Worm (Caenorhabditis elegans) whole organism, L2 larva: Measurements from ENCODE around the gene F15D4.6.
A peak's percentile ranks its signal among the peaks of the same experiment; 100 is the strongest.

ENCODE experiments used
- C34F6.9 ChIP-seq: fragments of 150-350 bp; optimal IDR thresholded peaks from 2 replicates; lab custom pipeline; 2014; ENCODE audit warnings: missing biosample characterization, missing genetic modification characterization
- F13H6.1 ChIP-seq: sonication (generic microtip); optimal IDR thresholded peaks from 2 replicates; lab custom pipeline; 2016; ENCODE audit warnings: missing genetic modification characterization, missing compliant biosample characterization
- R02D3.7 ChIP-seq: fragments of 150-350 bp; optimal IDR thresholded peaks from 2 replicates; lab custom pipeline; 2014; ENCODE audit warnings: missing biosample characterization, missing genetic modification characterization
- Y55F3AM.14 ChIP-seq: fragments of 200-800 bp; sonication (Bioruptor generic); optimal IDR thresholded peaks from 2 replicates; lab custom pipeline; 2018; ENCODE audit warnings: mild to moderate bottlenecking, missing genetic modification characterization, missing compliant biosample characterization
- ZK546.5 ChIP-seq: sonication (generic microtip); optimal IDR thresholded peaks from 2 replicates; lab custom pipeline; 2017; ENCODE audit warnings: missing biosample characterization, missing genetic modification characterization
- alr-1 ChIP-seq: fragments of 150-350 bp; optimal IDR thresholded peaks from 2 replicates; lab custom pipeline; 2014; ENCODE audit warnings: missing biosample characterization, missing genetic modification characterization
- aly-2 ChIP-seq: fragments of 150-350 bp; optimal IDR thresholded peaks from 2 replicates; lab custom pipeline; 2014; ENCODE audit warnings: missing biosample characterization, missing genetic modification characterization
- ama-1 ChIP-seq: fragments of 150-350 bp; optimal IDR thresholded peaks from 2 replicates; lab custom pipeline; 2018; ENCODE audit warnings: inconsistent platforms
- ceh-16 ChIP-seq: fragments of 150-350 bp; optimal IDR thresholded peaks from 2 replicates; lab custom pipeline; 2014; ENCODE audit warnings: missing biosample characterization, missing genetic modification characterization
- ceh-82 ChIP-seq: fragments of 150-350 bp; optimal IDR thresholded peaks from 2 replicates; lab custom pipeline; 2014; ENCODE audit warnings: missing biosample characterization, missing genetic modification characterization
- crh-2 ChIP-seq: sonication (generic microtip); optimal IDR thresholded peaks from 2 replicates; lab custom pipeline; 2017; ENCODE audit warnings: missing biosample characterization, missing genetic modification characterization
- dmd-4 ChIP-seq: sonication (generic microtip); optimal IDR thresholded peaks from 2 replicates; lab custom pipeline; 2017; ENCODE audit warnings: missing biosample characterization, missing genetic modification characterization
- egl-27 ChIP-seq: sonication (generic microtip); optimal IDR thresholded peaks from 3 replicates; lab custom pipeline; 2017; ENCODE audit warnings: missing biosample characterization, missing genetic modification reagents, missing genetic modification characterization
- elt-1 ChIP-seq: fragments of 150-350 bp; optimal IDR thresholded peaks from 2 replicates; lab custom pipeline; 2014; ENCODE audit warnings: missing biosample characterization, missing genetic modification characterization
- elt-3 ChIP-seq: sonication (generic microtip); optimal IDR thresholded peaks from 2 replicates; lab custom pipeline; 2017; ENCODE audit warnings: missing biosample characterization, missing genetic modification characterization
- fos-1 ChIP-seq: fragments of 150-350 bp; optimal IDR thresholded peaks from 2 replicates; lab custom pipeline; 2014; ENCODE audit warnings: missing biosample characterization, missing genetic modification characterization
- lin-11 ChIP-seq: fragments of 150-350 bp; sonication (generic microtip); optimal IDR thresholded peaks from 2 replicates; lab custom pipeline; 2014; ENCODE audit warnings: missing biosample characterization, missing genetic modification characterization, inconsistent platforms, mixed read lengths
- lin-13 ChIP-seq: fragments of 150-350 bp; optimal IDR thresholded peaks from 2 replicates; lab custom pipeline; 2014; ENCODE audit warnings: missing biosample characterization, missing genetic modification reagents, missing genetic modification characterization
- mab-5 ChIP-seq: fragments of 150-350 bp; optimal IDR thresholded peaks from 2 replicates; lab custom pipeline; 2014; ENCODE audit warnings: missing biosample characterization, missing genetic modification characterization
- mbf-1 ChIP-seq: sonication (generic microtip); optimal IDR thresholded peaks from 2 replicates; lab custom pipeline; 2017; ENCODE audit warnings: missing biosample characterization, missing genetic modification characterization
- nhr-10 ChIP-seq: sonication (generic microtip); optimal IDR thresholded peaks from 2 replicates; lab custom pipeline; 2017; ENCODE audit warnings: missing biosample characterization, missing genetic modification characterization
- nhr-11 ChIP-seq: fragments of 150-350 bp; optimal IDR thresholded peaks from 2 replicates; lab custom pipeline; 2014; ENCODE audit warnings: missing biosample characterization, missing genetic modification characterization
- nhr-12 ChIP-seq: fragments of 150-350 bp; optimal IDR thresholded peaks from 2 replicates; lab custom pipeline; 2014; ENCODE audit warnings: missing biosample characterization, missing genetic modification characterization
- nhr-129 ChIP-seq: fragments of 150-350 bp; optimal IDR thresholded peaks from 2 replicates; lab custom pipeline; 2014; ENCODE audit warnings: missing biosample characterization, missing genetic modification characterization
- nhr-21 ChIP-seq: fragments of 150-350 bp; optimal IDR thresholded peaks from 2 replicates; lab custom pipeline; 2014; ENCODE audit warnings: missing biosample characterization, missing genetic modification characterization
- nhr-23 ChIP-seq: fragments of 150-350 bp; optimal IDR thresholded peaks from 2 replicates; lab custom pipeline; 2014; ENCODE audit warnings: missing biosample characterization, missing genetic modification reagents, missing genetic modification characterization
- nhr-237 ChIP-seq: fragments of 150-350 bp; optimal IDR thresholded peaks from 2 replicates; lab custom pipeline; 2014; ENCODE audit warnings: missing biosample characterization, missing genetic modification characterization
- nhr-25 ChIP-seq: fragments of 150-350 bp; sonication (generic microtip); optimal IDR thresholded peaks from 3 replicates; lab custom pipeline; 2014; ENCODE audit warnings: missing biosample characterization, missing genetic modification characterization
- nhr-6 ChIP-seq: fragments of 150-350 bp; optimal IDR thresholded peaks from 2 replicates; lab custom pipeline; 2014; ENCODE audit warnings: missing biosample characterization, missing genetic modification characterization
- nhr-77 ChIP-seq: fragments of 150-350 bp; optimal IDR thresholded peaks from 2 replicates; lab custom pipeline; 2014; ENCODE audit warnings: missing biosample characterization, missing genetic modification characterization
- peb-1 ChIP-seq: fragments of 150-350 bp; optimal IDR thresholded peaks from 2 replicates; lab custom pipeline; 2014; ENCODE audit warnings: missing biosample characterization, missing genetic modification characterization
- skn-1 ChIP-seq: sonication (generic microtip); optimal IDR thresholded peaks from 2 replicates; lab custom pipeline; 2017; ENCODE audit warnings: missing biosample characterization, missing genetic modification characterization
- sma-3 ChIP-seq: sonication (generic microtip); optimal IDR thresholded peaks from 2 replicates; lab custom pipeline; 2016; ENCODE audit warnings: missing genetic modification reagents, missing genetic modification characterization, missing compliant biosample characterization
- sma-9 ChIP-seq, 2 experiments: fragments of 150-350 bp in 1 of 2; sonication (generic microtip) in 1 of 2; optimal IDR thresholded peaks; 2 replicates each; lab custom pipeline; 2014 to 2016; ENCODE audit warnings: missing genetic modification characterization in 2 of 2, mild to moderate bottlenecking in 1 of 2, missing biosample characterization in 1 of 2, missing compliant biosample characterization in 1 of 2, missing genetic modification reagents in 1 of 2, moderate library complexity in 1 of 2
- snpc-4 ChIP-seq: fragments of 150-350 bp; optimal IDR thresholded peaks from 2 replicates; lab custom pipeline; 2014; ENCODE audit warnings: missing biosample characterization, missing genetic modification characterization
- unc-55 ChIP-seq: fragments of 150-350 bp; sonication (generic microtip); optimal IDR thresholded peaks from 3 replicates; lab custom pipeline; 2014; ENCODE audit warnings: missing biosample characterization, missing genetic modification reagents, missing genetic modification characterization
- ztf-1 ChIP-seq: fragments of 200-800 bp; sonication (Bioruptor generic); conservative IDR thresholded peaks from 2 replicates; pipeline ENCODE4 v1.3.6; 2022; ENCODE audit warnings: missing genetic modification characterization, missing compliant biosample characterization
- ztf-11 ChIP-seq: sonication (generic microtip); optimal IDR thresholded peaks from 2 replicates; lab custom pipeline; 2017; ENCODE audit warnings: missing biosample characterization, missing genetic modification characterization
- ztf-4 ChIP-seq: fragments of 150-350 bp; optimal IDR thresholded peaks from 2 replicates; lab custom pipeline; 2014; ENCODE audit warnings: missing biosample characterization, missing genetic modification characterization

The F15D4.6 gene

ce11 chrII:13237829-13238404, 11.1 kb upstream of the F15D4.6 start, which contains the start of gene romo-1 (continued):
- TF ChIP-seq R02D3.7 (peak; percentile 19), ZK546.5 (peak; percentile 1), ztf-4 (peak; percentile 22), ztf-11 (no peak), nhr-6 (peak; percentile 49), snpc-4 (tag; lab: Kevin White, UChicago) (peak; percentile 64), elt-3 (no peak), crh-2 (peak; percentile 86), nhr-21 (tag; lab: Kevin White, UChicago) (no peak), nhr-25 (tag; lab: Kevin White, UChicago) (peak; percentile 56), skn-1 (tag; lab: Kevin White, UChicago) (no peak), ztf-1 (GFP tag; lab: Robert Waterston, UW) (no peak), lin-13 (GFP tag; lab: Kevin White, UChicago) (peak; percentile 64), ceh-16 (tag; lab: Kevin White, UChicago) (no peak)

DNA sequence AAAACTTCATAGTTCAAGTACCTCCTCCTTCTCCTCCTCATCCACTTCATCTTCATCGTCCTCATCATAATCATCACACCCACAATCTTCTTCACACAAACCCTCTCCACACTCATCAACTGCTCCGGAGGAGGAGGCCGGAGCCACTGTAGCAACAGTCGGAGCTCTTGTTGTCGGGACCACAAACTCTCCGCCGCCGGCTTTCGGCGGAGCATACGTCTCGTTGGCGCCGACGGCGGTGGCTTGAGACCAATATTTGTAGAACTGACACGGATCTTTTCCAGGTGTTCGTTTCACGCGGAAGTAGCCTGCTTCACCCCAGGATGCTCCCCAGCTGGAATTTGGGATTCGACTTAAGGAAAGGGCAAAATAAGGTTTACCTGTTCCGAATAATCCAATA, 9.4 kb upstream of the F15D4.6 start:
- TF ChIP-seq lin-11 (tag; lab: Kevin White, UChicago) (no peak), ZK546.5 (no peak), nhr-77 (tag; lab: Kevin White, UChicago) (no peak), nhr-23 (no peak), fos-1 (no peak), R02D3.7 (no peak), crh-2 (no peak), ceh-16 (tag; lab: Kevin White, UChicago) (no peak), egl-27 (tag; lab: Kevin White, UChicago) (no peak), nhr-10 (no peak), lin-13 (GFP tag; lab: Kevin White, UChicago) (no peak), nhr-237 (tag; lab: Kevin White, UChicago) (no peak), ama-1 (lab: Kevin White, UChicago) (no peak)

DNA sequence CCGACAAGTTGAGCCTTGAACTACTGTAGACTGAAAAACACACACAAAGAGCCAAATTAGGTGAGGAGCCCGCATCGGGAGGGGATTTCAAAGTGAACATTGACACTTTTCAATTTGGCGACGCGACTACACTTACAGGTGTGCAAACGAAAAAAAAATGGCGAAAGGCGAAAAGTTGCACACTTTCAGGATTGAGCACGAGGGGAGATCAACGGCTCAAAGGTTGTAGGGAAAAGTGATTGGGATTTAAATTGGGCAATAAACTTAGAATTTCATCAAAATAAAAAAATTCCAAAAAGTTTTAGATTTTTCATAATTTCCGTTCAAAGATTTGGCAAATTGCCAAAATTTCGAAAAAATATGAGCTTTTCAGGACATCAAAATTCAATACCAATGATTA, 6.0 kb upstream of the F15D4.6 start, which contains the start of gene F15D4.4:
F15D4.4 (minus strand) TSS at position 101 of the 400 bp plus-strand sequence.
- TF ChIP-seq elt-1 (tag; lab: Kevin White, UChicago), result no peak
- no peak for TF ChIP-seq sma-3
- no peak for TF ChIP-seq ztf-4
- TF ChIP-seq snpc-4 (tag; lab: Kevin White, UChicago), result no peak
- TF ChIP-seq F13H6.1, result no peak
- TF ChIP-seq ama-1 (lab: Kevin White, UChicago), result no peak
- TF ChIP-seq mab-5 (tag; lab: Kevin White, UChicago), result no peak
- no peak for TF ChIP-seq mbf-1 (tag; lab: Kevin White, UChicago)
- no peak for TF ChIP-seq aly-2 (tag; lab: Kevin White, UChicago)
- TF ChIP-seq Y55F3AM.14 (GFP tag; lab: Kevin White, UChicago), result no peak
- no peak for TF ChIP-seq nhr-11
- TF ChIP-seq ztf-11, result no peak
- TF ChIP-seq unc-55 (GFP tag; lab: Kevin White, UChicago), result no peak
- no peak for TF ChIP-seq alr-1 (tag; lab: Kevin White, UChicago)
- no peak for TF ChIP-seq C34F6.9 (tag; lab: Kevin White, UChicago)
- no peak for TF ChIP-seq lin-11 (tag; lab: Kevin White, UChicago)

ce11 chrII:13245076-13245475, 3.9 kb upstream of the F15D4.6 start, which contains the start of gene F15D4.5:
TSS of gene F15D4.5 (plus strand) at chrII:13245376.
- TF ChIP-seq dmd-4 (tag; lab: Kevin White, UChicago) (no peak), nhr-21 (tag; lab: Kevin White, UChicago) (no peak), aly-2 (tag; lab: Kevin White, UChicago) (no peak)
- TF ChIP-seq, all 48 proteins: peak for 0

ce11 chrII:13255291-13255690, 6.3 kb downstream of the F15D4.6 start:
- TF ChIP-seq peb-1 (tag; lab: Kevin White, UChicago), result no peak
- TF ChIP-seq mbf-1 (tag; lab: Kevin White, UChicago), result no peak
- TF ChIP-seq nhr-12 (tag; lab: Kevin White, UChicago), result no peak
- TF ChIP-seq nhr-11, result no peak
- TF ChIP-seq nhr-129 (tag; lab: Kevin White, UChicago), result no peak
- TF ChIP-seq unc-55 (GFP tag; lab: Kevin White, UChicago), result no peak
- no peak for TF ChIP-seq F13H6.1
- no peak for TF ChIP-seq nhr-237 (tag; lab: Kevin White, UChicago)
- no peak for TF ChIP-seq ceh-82
- TF ChIP-seq snpc-4 (tag; lab: Kevin White, UChicago), result no peak
- no peak for TF ChIP-seq nhr-77 (tag; lab: Kevin White, UChicago)
- no peak for TF ChIP-seq nhr-25 (tag; lab: Kevin White, UChicago)
- no peak for TF ChIP-seq lin-13 (GFP tag; lab: Kevin White, UChicago)
- TF ChIP-seq R02D3.7, result no peak
- TF ChIP-seq elt-1 (tag; lab: Kevin White, UChicago), result no peak
- no peak for TF ChIP-seq ceh-16 (tag; lab: Kevin White, UChicago)
- TF ChIP-seq ztf-1 (GFP tag; lab: Robert Waterston, UW), result no peak
- TF ChIP-seq elt-3, result no peak
- no peak for TF ChIP-seq sma-9 (GFP tag; optimal IDR thresholded peaks at IDR 0.05; lab: Kevin White, UChicago)
- no peak for TF ChIP-seq sma-9 (tag; optimal IDR thresholded peaks at IDR 0.05; lab: Kevin White, UChicago)
- TF ChIP-seq nhr-21 (tag; lab: Kevin White, UChicago), result no peak
